Fruit fly (Drosophila melanogaster): ENCODE data around the gene croc.

Gene croc

DNA sequence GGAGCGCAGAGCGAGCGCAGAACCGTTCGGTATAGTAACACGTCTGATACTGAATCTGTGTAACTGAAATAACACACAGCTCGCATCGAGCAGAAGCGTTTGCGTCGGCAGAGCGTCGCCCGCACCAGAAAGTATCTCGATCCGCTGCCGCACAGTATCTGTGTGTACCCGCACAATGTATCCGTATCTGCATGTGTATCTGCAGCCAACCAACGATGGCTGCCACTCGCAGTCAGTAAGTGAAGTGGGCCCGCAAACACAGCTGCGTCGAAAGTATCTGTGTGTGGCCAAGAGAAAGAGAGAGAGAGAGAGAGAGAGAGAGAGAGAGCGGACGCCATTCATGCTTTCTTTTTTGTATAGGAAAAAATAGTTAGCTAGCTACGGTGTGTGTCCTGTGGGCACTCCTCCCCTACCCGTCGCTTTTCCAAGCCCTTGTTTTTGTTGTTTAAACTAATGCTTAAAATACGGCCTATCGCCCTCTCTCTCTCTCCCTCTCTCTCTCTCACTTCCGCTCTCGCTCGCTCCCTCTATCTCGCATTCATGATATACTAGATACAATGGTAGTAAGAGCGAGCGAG lies at the start of gene croc:
Gene croc, minus strand, starts transcription at position 51 of the 578 bp plus-strand sequence.
- TF ChIP-seq CG17801 (GFP tag; optimal IDR thresholded peaks at IDR 0.05; ENCODE audit: partially characterized antibody), result no peak

DNA sequence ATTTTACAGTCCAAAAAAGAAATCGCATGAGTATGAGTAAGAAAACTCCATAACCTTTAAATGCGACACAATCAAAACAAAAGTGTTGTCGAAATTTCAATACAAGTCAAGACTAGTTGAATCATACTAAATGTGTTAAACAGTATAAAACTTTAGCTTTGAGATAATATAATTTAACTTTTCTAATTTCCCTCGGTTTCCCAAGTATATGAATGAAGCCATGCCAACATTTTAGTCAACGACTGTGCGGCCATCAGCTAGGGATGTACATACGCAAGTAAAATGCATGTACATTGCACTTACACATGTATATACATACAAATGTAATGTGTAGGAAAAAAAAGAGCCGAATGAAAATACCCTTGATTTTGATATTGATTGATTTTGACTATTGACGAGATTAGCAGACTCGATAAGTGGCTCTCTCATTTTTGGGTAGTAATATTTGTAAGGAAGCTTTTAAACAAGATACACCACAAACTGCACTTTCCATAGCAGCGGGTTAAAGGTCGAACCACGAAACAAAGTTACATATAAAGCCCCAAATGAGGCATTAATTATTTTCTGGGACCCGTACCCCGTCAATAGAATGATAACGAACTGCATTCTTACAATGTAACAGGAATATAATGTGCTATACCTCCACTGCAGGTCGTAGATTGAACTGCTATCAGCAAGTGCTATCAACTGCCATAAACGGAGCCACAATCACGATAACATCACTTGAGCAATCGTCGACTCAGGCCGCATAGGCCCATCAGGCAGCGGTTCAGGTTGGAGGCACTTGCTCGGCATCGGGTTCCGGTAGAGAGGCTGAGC lies 48.0 kb upstream of the croc start:
- no peak for TF ChIP-seq CG17801 (GFP tag; optimal IDR thresholded peaks at IDR 0.05; ENCODE audit: partially characterized antibody)

DNA sequence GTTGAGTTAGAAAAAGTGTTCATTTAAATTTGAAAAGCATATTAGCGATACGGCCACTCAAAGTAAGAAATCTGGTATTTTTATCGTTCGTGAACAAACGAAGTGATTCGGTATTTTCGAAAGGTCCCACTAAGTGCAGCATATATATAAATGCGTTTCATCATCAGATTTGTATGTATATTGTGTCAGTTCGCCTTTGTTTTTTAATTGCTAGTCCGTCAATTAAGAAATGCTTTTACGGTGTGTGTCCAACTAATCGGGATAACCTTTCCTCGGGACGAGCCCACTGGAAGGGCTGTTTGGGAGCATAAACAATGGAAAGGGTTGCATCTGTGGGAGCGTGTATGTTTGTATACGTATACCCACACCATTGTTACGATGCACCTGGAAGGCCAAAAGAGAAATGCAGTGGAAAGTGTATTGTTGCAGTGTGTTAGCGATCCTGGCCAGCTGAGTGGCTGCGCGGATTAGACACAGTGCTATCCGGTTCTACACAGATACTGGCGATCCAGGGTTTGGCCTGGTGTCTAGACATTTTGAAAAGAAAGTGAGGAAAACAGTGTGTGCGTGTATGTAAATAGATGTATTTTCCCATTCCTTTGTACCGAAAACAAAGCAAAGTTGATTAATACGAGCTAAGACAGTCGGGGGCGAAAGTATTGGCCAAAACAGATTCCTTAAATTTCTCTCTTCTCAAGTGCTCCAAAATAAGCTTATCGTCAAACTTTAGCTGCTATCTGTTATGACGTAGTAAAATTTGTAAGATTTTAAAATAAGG lies 47.0 kb upstream of the croc start, which contains the start of gene CG7611:
Gene CG7611, plus strand, starts transcription at position 128 of the 778 bp plus-strand sequence.
- TF ChIP-seq CG17801 (GFP tag; optimal IDR thresholded peaks at IDR 0.05; ENCODE audit: partially characterized antibody), result no peak

DNA sequence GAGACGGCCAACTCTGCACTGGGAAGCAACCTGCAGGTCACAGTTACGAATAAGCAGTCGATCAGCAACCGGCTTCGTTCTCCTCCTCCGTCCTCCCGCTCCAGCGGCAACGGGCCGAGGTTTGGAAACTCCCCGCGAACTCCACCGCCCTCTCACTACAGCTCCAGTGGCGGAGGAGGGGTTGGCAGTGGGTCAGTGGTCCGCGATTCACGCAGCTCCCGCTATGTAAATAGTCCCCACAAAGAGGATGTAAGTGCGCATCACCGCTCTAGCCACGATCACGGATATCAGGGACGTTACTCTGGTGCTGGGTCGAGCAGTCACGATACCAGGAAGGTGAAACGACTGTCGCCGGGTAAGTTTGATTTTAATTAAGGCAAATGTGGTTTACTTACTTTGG lies 42.1 kb upstream of the croc start:
- no peak for TF ChIP-seq CG17801 (GFP tag; optimal IDR thresholded peaks at IDR 0.05; ENCODE audit: partially characterized antibody)

DNA sequence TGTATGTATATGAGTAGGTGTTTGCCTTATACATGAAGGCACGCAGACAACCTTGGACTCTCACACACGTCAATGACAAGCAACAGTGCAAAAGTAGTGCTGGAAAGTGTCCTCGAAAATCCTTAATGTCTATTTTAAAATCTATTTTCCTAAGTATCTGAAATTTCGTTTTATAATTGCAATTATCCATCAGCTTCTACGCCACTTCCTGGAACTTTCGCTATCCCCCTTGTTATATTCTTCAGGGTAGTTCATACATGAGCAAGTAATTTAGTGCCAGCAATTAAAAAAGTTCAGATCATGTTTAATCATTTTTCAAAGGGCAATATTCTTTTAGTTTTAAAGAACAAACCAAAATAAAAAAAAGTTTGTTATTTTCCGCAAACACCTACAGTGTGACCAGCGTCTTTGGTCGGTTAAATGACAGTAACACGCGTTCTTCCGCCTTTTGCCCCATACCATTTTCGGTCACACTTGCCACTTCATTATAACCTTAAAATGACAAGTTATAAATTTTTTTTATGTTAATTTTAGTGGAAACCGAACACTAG lies 40.5 kb upstream of the croc start:
- peak; percentile 19 for TF ChIP-seq CG17801 (GFP tag; optimal IDR thresholded peaks at IDR 0.05; ENCODE audit: partially characterized antibody)

DNA sequence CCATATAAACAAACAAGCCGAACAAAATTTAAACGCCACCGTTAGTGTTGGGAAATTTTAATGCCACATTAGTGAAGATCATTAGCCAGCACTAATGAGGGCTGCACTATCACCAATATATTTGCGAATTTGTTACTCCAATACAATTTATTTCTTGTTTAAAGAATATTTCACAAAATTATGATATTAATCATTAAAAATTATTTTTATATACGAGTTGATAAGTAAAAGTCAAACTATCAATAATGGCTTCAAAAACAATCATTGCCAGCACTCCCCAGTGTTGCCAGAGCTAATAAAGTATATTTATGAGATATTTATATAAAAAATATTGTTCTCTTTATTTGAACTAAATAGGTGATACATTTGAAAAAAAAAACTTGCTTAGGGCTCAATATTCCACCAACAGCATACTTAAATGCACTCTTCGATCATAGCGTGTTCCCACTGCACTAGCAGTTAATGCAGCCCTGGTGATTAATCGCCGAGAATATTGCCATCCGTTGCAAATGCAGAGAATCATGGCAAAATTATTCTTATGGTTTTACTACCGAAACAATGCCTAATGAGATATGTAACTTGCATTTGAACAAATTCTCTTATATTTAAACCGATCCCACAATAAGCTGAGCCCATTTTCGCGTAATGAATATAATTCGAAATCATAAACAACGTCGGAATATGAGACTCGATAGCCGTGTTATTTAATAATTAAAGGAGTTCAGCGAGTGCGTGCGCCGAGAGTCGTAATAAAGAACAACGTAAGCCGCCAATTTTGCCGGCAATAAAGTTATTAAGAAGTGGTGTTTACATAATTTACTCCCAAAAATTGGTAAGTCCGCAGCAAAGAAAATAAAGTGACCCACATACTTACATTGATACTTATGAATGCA lies 39.8 kb upstream of the croc start, which contains the start of the genes SAK and Cdk12:
Gene SAK, minus strand, starts transcription at position 65 of the 893 bp plus-strand sequence.
Gene Cdk12, plus strand, starts transcription at position 484 of the 893 bp plus-strand sequence.
- TF ChIP-seq CG17801 (GFP tag; optimal IDR thresholded peaks at IDR 0.05; ENCODE audit: partially characterized antibody), result peak; percentile 86

DNA sequence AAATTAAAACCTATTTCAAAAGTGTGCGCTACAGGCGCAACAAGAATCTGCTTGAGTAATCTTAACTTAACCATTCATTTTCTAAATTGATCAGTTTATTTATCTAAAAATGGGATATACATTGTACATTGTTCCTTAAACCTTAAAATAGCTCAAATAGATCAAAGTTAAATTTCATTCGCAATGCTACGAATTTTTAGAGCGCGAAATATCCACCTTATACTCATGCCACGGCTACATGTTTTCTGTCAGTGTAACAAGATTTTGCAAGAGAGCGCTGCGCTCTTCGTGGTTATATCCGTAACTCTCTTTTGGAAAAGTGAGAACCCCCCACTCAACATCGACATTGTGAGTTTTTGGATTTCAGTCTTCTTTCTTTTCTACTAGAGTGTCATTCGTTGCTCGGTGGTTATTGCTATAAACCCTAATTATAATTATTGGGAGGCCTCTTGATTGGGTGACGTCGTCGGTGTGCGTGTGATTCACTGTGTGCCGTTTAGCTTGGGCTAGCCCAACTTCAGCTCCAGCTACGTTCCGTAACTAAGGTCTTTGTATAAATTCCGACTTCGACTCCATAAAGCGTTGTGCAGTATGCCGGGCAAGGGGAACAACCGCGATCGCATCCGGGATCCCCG lies 33.3 kb upstream of the croc start:
- peak; percentile 30 for TF ChIP-seq CG17801 (GFP tag; optimal IDR thresholded peaks at IDR 0.05; ENCODE audit: partially characterized antibody)

DNA sequence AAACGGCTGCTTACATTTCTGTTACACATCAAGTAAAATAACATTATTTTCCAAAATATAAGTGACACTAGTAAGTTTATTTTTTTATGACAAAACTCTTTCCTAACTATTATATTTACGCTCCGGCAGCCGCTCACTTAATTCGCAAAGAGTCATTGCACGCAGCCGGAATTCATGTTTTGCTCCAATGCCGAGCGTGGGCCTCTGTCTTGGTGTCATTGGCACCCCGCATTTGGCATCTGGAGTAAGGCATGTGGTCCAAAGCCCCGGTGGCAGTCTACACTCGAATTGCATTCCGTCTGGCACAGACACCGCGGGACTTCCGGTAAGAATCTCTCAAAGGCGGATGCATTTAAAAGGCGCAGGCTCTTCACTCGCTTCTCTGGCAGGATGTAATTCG lies 32.3 kb upstream of the croc start:
- no peak for TF ChIP-seq CG17801 (GFP tag; optimal IDR thresholded peaks at IDR 0.05; ENCODE audit: partially characterized antibody)

DNA sequence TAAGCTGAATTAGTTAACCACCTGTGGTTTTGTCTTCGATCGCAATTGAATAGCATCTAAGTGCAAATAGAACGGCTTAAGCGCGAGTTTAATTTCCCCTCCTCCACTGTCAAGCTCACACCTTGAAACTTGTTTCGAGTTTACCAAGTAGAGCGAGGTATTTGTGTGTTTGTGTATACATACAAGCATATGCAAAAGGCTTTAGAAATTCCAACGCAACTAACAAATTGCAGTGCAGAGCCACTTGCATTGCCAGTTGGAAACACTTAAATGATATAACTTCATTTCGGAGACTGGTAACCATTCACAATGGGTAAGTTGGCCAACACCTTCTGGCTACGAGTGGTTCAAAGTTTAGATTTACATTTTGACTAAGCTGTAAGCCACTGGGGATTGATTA lies 31.7 kb upstream of the croc start:
- TF ChIP-seq CG17801 (GFP tag; optimal IDR thresholded peaks at IDR 0.05; ENCODE audit: partially characterized antibody), result no peak

DNA sequence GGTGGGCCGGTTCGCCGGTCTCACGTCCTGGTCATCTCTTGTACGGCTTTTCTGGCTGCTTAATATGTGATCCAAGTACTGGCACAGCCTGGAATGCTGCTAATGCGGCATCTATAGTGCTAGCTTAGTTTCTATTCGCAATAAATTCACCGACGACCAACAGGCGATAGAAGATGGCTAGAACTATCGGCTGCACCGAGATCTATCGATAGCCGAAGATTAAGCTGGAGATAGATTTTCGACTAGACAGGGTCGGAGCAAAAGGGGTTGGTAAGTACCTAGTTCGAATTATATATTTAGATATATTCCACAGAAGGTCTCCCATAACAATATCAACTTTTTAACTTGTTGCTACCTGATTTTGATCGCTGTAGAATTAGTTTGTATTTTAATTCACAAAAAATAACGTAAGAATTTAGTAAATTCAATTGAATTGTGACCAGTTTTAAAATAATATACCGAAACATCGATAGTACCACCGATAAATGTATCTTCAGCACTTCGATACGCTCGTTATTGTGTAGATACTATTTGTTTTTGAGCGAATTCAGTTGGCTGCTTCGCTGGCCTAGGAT lies 31.2 kb upstream of the croc start, which contains the start of the genes Glg1 and M6:
Gene Glg1, minus strand, starts transcription at position 185 of the 575 bp plus-strand sequence.
Gene M6, plus strand, starts transcription at position 499 of the 575 bp plus-strand sequence.
- peak; percentile 39 for TF ChIP-seq CG17801 (GFP tag; optimal IDR thresholded peaks at IDR 0.05; ENCODE audit: partially characterized antibody)

DNA sequence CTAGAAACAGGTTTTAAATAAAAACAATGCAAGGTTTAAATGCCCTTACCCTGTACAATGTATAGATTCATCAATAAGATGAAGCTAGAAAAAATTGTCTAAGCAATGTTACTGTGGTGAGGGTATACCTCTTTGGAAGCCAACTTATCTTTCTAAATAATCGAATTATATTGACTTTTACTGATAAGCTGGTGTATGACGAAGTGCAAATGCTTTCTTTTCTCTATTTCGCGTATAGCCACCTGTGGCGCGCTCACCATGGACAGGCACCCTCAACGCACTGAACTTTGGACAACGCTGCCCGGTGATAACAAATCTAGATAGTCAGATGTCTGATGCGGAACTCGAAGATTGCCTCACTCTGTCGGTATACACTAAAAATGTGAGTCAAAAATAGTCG lies 25.6 kb upstream of the croc start:
- no peak for TF ChIP-seq CG17801 (GFP tag; optimal IDR thresholded peaks at IDR 0.05; ENCODE audit: partially characterized antibody)

DNA sequence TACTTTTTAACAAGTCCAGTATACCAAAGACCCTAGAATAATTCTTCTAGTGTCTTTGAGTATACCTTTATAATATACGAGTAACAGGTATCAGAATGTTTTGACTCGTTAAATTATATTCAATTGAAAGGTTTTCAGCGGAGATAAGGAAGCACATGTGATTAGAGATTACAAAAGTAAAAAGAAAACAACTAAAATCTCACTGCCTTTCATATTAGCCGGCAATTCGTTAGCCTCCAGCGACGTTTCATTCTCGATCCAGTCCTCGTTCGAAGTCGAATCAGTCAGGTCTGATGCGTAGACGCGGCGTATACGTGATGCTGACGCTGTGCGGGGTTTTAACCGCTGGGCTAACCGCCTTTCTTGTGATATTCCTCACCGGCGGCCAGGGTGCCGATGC lies 24.9 kb upstream of the croc start, which contains the start of gene Est-Q:
Gene Est-Q, plus strand, starts transcription at position 250 of the 400 bp plus-strand sequence.
- TF ChIP-seq CG17801 (GFP tag; optimal IDR thresholded peaks at IDR 0.05; ENCODE audit: partially characterized antibody), result no peak
